Fruit fly (Drosophila melanogaster): Measurements from ENCODE around the gene CG32081.
A peak's percentile ranks its signal among the peaks of the same experiment; 100 is the strongest.

Gene CG32081

DNA sequence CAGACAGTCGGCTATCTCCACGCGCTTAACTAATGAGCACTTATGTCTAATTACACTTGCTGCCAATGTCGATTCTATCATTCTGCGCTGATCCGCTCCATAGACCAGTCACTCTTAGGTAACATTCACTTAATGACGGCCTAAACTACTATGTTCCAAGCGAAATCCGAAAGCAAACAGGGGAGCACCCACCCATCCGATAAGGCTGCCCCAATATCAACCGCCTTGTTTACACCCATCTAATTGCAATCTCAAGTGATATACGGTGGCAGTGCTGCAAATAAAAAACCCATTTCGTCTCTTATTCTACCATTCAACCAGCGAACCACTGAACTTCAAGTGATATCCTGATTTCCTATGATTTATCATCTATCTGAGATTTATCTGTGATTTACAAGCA lies 22.0 kb downstream of the CG32081 start:
- peak; percentile 25 for TF ChIP-seq CG17801 (GFP tag; optimal IDR thresholded peaks at IDR 0.05; ENCODE audit: partially characterized antibody)

DNA sequence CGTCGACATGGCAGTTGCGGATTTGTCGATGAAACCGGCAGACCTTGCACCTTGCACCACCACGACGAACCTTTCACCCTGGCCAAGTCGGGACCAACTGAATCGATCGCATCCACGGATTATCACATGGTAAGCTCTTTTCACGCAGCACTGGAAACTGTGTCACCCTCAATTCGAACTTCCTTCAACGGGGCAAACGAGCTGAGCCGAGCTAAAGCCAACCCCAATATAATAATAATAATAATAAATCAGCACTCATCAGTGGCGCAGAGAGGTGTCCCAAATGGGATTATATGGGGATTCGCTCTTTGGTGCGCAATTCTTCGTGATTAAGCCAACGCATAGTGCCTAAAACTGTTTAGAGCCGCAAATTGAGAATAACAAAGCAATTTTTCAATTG lies 23.9 kb downstream of the CG32081 start, which contains the start of gene CG43693:
Gene CG43693 (minus strand): TSS at position 101 of the 400 bp plus-strand sequence.
- no peak for TF ChIP-seq CG17801 (GFP tag; optimal IDR thresholded peaks at IDR 0.05; ENCODE audit: partially characterized antibody)

DNA sequence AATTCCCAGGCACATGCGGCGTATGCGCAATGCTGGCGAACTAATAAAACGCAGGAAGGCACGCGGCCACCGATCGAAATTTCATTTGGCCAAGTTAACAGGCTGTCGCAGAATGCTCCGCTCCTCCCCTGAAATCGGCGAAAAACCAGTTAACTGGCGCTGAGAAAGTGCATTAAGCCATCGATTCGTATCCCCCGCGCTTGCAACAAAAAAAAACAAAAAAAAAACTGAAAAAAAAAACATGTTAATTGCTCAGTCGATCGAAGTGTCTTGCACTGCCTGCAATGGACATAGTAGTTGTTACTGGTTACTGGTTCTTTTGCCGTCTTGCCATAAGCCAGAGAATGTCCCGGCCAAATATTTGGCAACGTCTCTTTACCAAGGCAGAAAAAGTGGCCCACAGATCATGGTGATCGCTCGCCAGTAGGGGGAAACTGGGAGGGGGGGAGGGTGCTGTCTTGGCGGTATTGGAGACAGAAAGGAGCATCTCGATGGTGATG lies 25.4 kb downstream of the CG32081 start:
- no peak for TF ChIP-seq CG17801 (GFP tag; optimal IDR thresholded peaks at IDR 0.05; ENCODE audit: partially characterized antibody)

DNA sequence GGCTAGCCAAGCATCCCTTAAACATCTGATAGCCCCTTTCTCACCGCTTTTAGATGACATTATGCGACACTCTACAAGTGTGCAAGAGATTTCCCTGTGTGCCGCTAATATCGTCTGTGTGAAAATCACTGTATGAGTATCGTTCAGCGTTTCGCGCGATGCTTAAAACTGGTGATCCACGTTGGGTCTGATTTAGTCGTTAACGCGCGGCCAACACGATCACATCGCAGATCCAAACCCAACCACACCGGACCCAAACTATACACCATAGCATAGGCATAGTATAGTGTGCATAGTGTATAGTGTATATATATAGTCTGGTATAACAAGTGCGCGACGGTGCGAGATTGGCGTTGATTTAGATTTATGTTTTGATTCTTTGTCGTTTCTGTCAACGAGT lies 26.5 kb downstream of the CG32081 start, which contains the start of gene CG7888:
Gene CG7888 (plus strand): TSS at position 193 of the 400 bp plus-strand sequence.
- TF ChIP-seq CG17801 (GFP tag; optimal IDR thresholded peaks at IDR 0.05; ENCODE audit: partially characterized antibody) = no peak

DNA sequence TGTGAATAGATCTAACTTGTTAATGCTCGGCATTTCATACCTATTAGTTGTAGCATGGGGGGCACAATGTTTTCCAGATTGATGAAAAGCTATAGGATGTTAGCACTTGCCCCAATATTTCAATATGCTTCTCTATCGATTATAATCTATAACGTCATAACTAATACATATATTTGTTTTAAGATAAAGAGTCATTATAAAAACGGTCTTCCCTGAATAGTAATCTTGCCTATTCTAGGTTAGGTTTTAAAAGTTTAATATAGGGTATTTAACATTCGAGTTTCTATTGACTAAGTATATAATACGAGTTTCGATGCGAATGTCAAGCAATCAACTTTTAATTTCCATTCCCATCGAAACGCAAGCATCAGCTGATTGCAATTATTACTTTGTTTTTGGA lies 33.8 kb downstream of the CG32081 start, which contains the start of the genes CG6321 and Blos2:
Gene CG6321 (minus strand): TSS at position 25 of the 400 bp plus-strand sequence.
Gene Blos2 (plus strand): TSS at position 372 of the 400 bp plus-strand sequence.
- peak; percentile 89 for TF ChIP-seq CG17801 (GFP tag; optimal IDR thresholded peaks at IDR 0.05; ENCODE audit: partially characterized antibody)

DNA sequence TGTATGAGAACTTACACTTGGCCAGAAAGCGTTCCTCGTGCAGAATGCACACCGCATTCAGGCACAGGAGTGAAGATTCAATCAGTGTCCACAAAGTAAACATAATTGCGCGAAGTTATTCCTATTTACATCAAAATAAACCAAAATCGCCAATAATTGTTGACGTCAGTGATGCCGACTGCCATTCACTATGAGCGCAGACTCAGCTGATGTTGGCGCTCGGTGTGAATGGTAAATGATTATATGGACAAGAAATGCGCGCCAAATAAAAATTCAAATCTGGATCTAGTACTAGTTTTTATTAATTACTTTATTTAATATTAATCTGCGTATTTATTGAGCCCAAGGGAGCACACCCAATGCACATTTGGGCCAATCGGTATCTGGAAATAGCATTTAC lies 35.1 kb downstream of the CG32081 start, which contains the start of gene CG32069:
Gene CG32069 (minus strand): TSS at position 174 of the 400 bp plus-strand sequence.
- no peak for TF ChIP-seq CG17801 (GFP tag; optimal IDR thresholded peaks at IDR 0.05; ENCODE audit: partially characterized antibody)

DNA sequence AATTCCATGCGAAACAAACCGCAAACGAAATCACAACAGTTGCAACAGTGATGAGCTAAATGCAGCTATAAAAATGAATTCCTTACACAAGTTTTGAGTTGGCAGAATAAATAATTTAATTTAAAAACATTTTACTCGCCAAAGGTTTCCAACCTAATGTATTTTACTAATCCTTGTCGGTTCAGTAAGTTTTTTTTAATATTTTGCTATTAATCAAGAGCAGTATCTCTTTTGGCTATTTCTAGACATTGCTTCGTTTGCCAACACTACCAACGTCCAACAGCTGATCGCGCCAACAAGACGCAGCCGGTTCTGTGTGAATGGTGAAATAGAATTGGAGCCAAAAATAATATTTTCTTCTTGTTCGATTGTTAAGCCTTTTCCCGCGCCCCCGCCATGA lies 37.3 kb downstream of the CG32081 start, which contains the start of the genes CG32075, CG45101 and SuUR:
Gene CG32075 (minus strand): TSS at position 253 of the 400 bp plus-strand sequence.
Gene CG45101 (plus strand): TSS at position 303 of the 400 bp plus-strand sequence.
Gene SuUR (plus strand): TSS at position 303 of the 400 bp plus-strand sequence.
- peak; percentile 60 for TF ChIP-seq CG17801 (GFP tag; optimal IDR thresholded peaks at IDR 0.05; ENCODE audit: partially characterized antibody)

DNA sequence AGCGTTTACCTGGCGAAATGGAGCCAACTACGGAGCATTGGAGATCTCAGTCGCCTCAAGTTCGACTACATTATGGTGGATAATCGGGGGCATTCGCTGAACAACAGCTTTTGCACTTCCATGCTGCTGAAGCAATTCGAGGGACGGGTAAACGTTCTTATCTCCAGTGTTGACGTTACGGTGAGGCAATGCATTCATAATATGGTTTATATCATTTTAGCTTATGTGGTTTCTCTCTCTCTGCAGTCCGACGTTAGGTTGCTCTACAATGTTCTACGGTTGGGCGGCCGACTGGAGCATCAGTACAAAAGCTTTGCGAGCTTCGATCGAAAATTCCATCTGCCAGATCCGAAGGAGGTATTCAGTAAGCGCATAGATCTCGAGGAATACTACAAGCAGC lies 38.5 kb downstream of the CG32081 start:
- no peak for TF ChIP-seq CG17801 (GFP tag; optimal IDR thresholded peaks at IDR 0.05; ENCODE audit: partially characterized antibody)

DNA sequence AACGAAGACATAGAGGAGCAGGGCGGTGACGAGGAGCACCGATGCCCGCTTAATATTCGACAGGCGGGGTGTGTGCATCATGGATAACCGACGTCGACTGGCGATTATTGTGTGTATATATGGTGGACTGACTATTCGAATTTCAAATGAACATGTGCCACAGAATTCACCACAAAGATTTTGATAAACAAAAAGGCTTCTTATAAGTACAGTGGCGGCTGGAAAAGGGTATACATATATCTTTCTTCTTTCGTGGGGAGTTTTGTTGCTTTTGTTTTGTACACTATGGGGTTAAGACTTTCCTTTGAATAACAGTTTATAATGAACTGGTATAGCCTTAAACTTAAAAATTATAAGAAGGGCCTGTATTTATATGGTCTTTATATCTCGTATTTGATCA lies 42.4 kb downstream of the CG32081 start, which contains the start of gene CG6310:
Gene CG6310 (minus strand): TSS at position 101 of the 400 bp plus-strand sequence.
- no peak for TF ChIP-seq CG17801 (GFP tag; optimal IDR thresholded peaks at IDR 0.05; ENCODE audit: partially characterized antibody)

DNA sequence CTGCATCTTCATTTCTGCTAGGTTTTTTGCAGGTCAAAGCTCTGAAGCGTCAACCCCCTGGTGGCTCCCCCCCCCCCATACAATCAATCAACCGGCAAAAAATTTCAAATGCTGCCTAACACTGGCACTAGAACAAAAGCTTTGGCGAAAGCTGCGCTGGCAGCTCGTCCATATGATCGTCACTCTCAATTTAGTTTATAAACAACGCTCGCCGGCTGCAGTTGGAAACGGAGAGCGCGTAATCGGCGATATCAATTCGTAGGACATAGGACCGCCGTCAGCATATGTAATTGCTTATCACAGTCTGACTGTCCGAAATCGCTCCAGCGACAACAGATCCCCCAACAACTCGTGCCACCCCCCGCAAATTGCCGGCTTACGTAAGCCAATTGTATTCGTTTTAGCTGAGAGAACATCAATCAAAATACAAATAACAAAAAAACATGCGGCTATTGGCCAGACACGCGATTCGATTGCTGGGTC lies 43.0 kb downstream of the CG32081 start, which contains the start of gene Mocs1:
Gene Mocs1 (plus strand): TSS at position 155 of the 483 bp plus-strand sequence.
- peak; percentile 48 for TF ChIP-seq CG17801 (GFP tag; optimal IDR thresholded peaks at IDR 0.05; ENCODE audit: partially characterized antibody)

DNA sequence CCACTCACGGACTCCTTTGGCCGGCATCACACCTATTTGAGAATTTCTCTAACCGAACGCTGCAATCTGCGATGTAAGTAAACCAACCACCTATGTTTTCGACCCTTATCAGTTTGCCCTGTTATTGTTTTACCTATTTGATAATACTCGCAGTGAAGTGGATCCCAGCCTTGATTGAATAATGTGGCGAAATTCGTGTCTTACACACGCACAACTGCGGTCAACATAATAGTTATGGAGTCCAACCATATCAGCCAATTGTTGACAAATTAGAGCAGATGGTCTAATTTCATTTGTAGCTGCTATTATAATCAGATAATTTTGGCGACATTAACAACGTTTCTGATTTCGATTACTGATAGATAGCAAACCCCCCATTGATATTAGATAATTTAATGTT lies 43.7 kb downstream of the CG32081 start:
- no peak for TF ChIP-seq CG17801 (GFP tag; optimal IDR thresholded peaks at IDR 0.05; ENCODE audit: partially characterized antibody)

DNA sequence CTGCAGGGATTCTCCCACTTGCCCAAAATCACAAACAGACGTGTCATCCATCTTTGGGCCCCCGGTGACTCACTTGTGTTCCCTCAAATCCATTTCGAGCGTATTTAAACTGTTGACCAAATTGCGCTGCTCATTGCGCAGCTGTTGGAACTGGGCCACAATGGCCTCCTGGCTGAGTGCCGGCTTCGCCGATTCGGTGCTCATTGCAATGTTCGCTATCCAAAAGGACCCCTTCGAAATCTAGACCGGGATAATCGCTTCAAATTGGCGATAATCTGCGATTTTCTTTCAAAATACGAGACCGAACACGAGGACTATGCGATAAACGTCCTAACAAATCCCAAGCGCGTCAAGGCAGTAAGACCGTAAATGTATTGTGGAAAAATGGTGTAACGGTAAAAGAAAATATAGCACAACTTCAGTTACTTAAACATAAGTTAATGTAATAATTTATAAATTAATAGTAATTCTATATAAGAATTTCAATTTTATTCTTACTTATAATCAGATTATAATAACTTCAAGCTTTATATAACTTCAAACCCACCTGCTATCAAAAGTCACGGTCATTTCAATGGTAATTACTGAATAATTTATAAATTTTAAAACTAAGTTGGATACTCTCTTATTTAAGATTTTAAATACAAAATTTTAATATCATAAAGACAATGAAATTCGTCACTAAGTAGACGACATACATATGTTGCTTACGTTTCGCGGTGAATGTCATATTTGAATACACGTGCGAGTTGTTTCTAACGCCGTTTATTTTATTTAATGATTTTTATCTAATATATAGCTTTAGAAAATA lies 46.9 kb downstream of the CG32081 start, which contains the start of the genes Pfdn2 and Noc1:
Gene Pfdn2 (minus strand): TSS at position 346 of the 811 bp plus-strand sequence.
Gene Noc1 (plus strand): TSS at position 727 of the 811 bp plus-strand sequence.
- no peak for TF ChIP-seq CG17801 (GFP tag; optimal IDR thresholded peaks at IDR 0.05; ENCODE audit: partially characterized antibody)

All from ovary, adult (tissue).